Worm (Caenorhabditis elegans) whole organism, young adult: Measurements from ENCODE around the gene clec-161.

Source experiments
- B0019.2 ChIP-seq: fragments of 200-800 bp; sonication (Bioruptor generic); conservative IDR thresholded peaks from 2 replicates; pipeline ENCODE4 v1.3.6; 2022; ENCODE audit warnings: missing genetic modification reagents, missing genetic modification characterization, missing compliant biosample characterization
- B0336.3 ChIP-seq: fragments of 200-800 bp; sonication (Bioruptor generic); IDR thresholded peaks from 2 replicates; pipeline ENCODE4 v1.3.6; 2022; ENCODE audit warnings: missing genetic modification characterization, missing compliant biosample characterization
- F22D6.2 ChIP-seq: sonication (generic microtip); optimal IDR thresholded peaks from 2 replicates; lab custom pipeline; 2016; ENCODE audit warnings: mild to moderate bottlenecking, missing genetic modification characterization, missing compliant biosample characterization
- F39B2.1 ChIP-seq: fragments of 200-800 bp; sonication (Bioruptor generic); IDR thresholded peaks from 2 replicates; pipeline ENCODE4 v1.3.6; 2022; ENCODE audit warnings: missing genetic modification reagents, missing genetic modification characterization, missing compliant biosample characterization
- F49E8.2 ChIP-seq: sonication (generic microtip); optimal IDR thresholded peaks from 3 replicates; lab custom pipeline; 2017; ENCODE audit warnings: missing genetic modification characterization, mild to moderate bottlenecking, missing compliant biosample characterization, antibody characterized with exemption, moderate library complexity; ENCODE audit not compliant: insufficient read depth
- F55B11.4 ChIP-seq: sonication (generic microtip); optimal IDR thresholded peaks from 2 replicates; lab custom pipeline; 2016; ENCODE audit warnings: missing compliant biosample characterization, missing genetic modification characterization, borderline replicate concordance; ENCODE audit not compliant: insufficient read depth
- T26A5.8 ChIP-seq: sonication (generic microtip); optimal IDR thresholded peaks from 2 replicates; lab custom pipeline; 2016; ENCODE audit warnings: missing genetic modification characterization, missing compliant biosample characterization
- Y53G8AR.9 ChIP-seq: fragments of 200-800 bp; sonication (Bioruptor generic); conservative IDR thresholded peaks from 2 replicates; pipeline ENCODE4 v1.3.6; 2022; ENCODE audit warnings: missing genetic modification reagents, missing genetic modification characterization, missing compliant biosample characterization
- Y67H2A.10 ChIP-seq: fragments of 200-800 bp; sonication (Bioruptor generic); conservative IDR thresholded peaks from 2 replicates; pipeline ENCODE4 v1.3.6; 2022; ENCODE audit warnings: missing genetic modification reagents, missing genetic modification characterization, missing compliant biosample characterization
- ZK185.1 ChIP-seq: sonication (generic microtip); optimal IDR thresholded peaks from 2 replicates; lab custom pipeline; 2016; ENCODE audit warnings: mild to moderate bottlenecking, missing genetic modification characterization, missing compliant biosample characterization; ENCODE audit not compliant: poor library complexity, severe bottlenecking
- aptf-2 ChIP-seq: fragments of 200-800 bp; sonication (Bioruptor generic); conservative IDR thresholded peaks from 2 replicates; pipeline ENCODE4 v1.3.6; 2022; ENCODE audit warnings: missing genetic modification reagents, missing genetic modification characterization, missing compliant biosample characterization
- cebp-2 ChIP-seq: fragments of 200-800 bp; sonication (Bioruptor generic); IDR thresholded peaks from 2 replicates; pipeline ENCODE4 v1.3.6; 2022; ENCODE audit warnings: missing genetic modification characterization, missing compliant biosample characterization
- ceh-58 ChIP-seq: fragments of 200-800 bp; sonication (Bioruptor generic); IDR thresholded peaks from 2 replicates; pipeline ENCODE4 v1.3.6; 2022; ENCODE audit warnings: missing genetic modification characterization, missing compliant biosample characterization
- ceh-91 ChIP-seq: fragments of 200-800 bp; sonication (Bioruptor generic); IDR thresholded peaks from 2 replicates; pipeline ENCODE4 v1.3.6; 2022; ENCODE audit warnings: missing genetic modification reagents, missing genetic modification characterization, missing compliant biosample characterization
- egl-44 ChIP-seq: fragments of 200-800 bp; sonication (Bioruptor generic); IDR thresholded peaks from 2 replicates; pipeline ENCODE4 v1.3.6; 2022; ENCODE audit warnings: missing genetic modification reagents, missing genetic modification characterization, missing compliant biosample characterization
- ets-4 ChIP-seq: fragments of 200-800 bp; sonication (Bioruptor generic); optimal IDR thresholded peaks from 2 replicates; lab custom pipeline; 2018; ENCODE audit warnings: mild to moderate bottlenecking, missing genetic modification characterization, missing compliant biosample characterization
- gei-17 ChIP-seq: fragments of 200-800 bp; sonication (Bioruptor generic); optimal IDR thresholded peaks from 2 replicates; lab custom pipeline; 2018; ENCODE audit warnings: mild to moderate bottlenecking, missing genetic modification characterization, missing compliant biosample characterization
- hlh-12 ChIP-seq: sonication (generic microtip); optimal IDR thresholded peaks from 2 replicates; lab custom pipeline; 2016; ENCODE audit warnings: missing genetic modification characterization, missing compliant biosample characterization
- lin-35 ChIP-seq, 3 experiments: fragments of 150-350 bp in 2 of 3; sonication (generic microtip) in 1 of 3; optimal IDR thresholded peaks; 2 replicates each; lab custom pipeline; 2014 to 2018; ENCODE audit warnings: missing biosample characterization in 3 of 3, missing genetic modification characterization in 3 of 3, missing genetic modification reagents in 3 of 3
- lin-40 ChIP-seq: sonication (generic microtip); optimal IDR thresholded peaks from 2 replicates; lab custom pipeline; 2016; ENCODE audit warnings: missing genetic modification characterization, mild to moderate bottlenecking, missing compliant biosample characterization, missing genotype, missing genetic modification reagents
- lsl-1 ChIP-seq: fragments of 200-800 bp; sonication (Bioruptor generic); optimal IDR thresholded peaks from 2 replicates; lab custom pipeline; 2018; ENCODE audit warnings: mild to moderate bottlenecking, missing genetic modification characterization, moderate library complexity, missing compliant biosample characterization
- madf-8 ChIP-seq: fragments of 200-800 bp; sonication (Bioruptor generic); conservative IDR thresholded peaks from 2 replicates; pipeline ENCODE4 v1.3.6; 2022; ENCODE audit warnings: missing genetic modification reagents, missing genetic modification characterization, missing compliant biosample characterization
- mxl-1 ChIP-seq: sonication (generic microtip); optimal IDR thresholded peaks from 2 replicates; lab custom pipeline; 2016; ENCODE audit warnings: missing genetic modification characterization, missing compliant biosample characterization
- nhr-179 ChIP-seq: sonication (generic microtip); optimal IDR thresholded peaks from 2 replicates; lab custom pipeline; 2016; ENCODE audit warnings: mild to moderate bottlenecking, missing genetic modification characterization, missing compliant biosample characterization
- rcor-1 ChIP-seq: fragments of 200-800 bp; sonication (Bioruptor generic); IDR thresholded peaks from 2 replicates; pipeline ENCODE4 v1.3.6; 2022; ENCODE audit warnings: missing genetic modification reagents, missing genetic modification characterization, missing compliant biosample characterization
- rpc-1 ChIP-seq, 2 experiments: fragments of 150-350 bp in 1 of 2; sonication (generic microtip) in 1 of 2; optimal IDR thresholded peaks; 2 replicates each; lab custom pipeline; 2014 to 2018; ENCODE audit warnings: missing biosample characterization in 1 of 2, missing genetic modification characterization in 1 of 2, missing genetic modification reagents in 1 of 2, missing genotype in 1 of 2
- snpc-4 ChIP-seq, 5 experiments: fragments of 150-350 bp in 1 of 5; sonication (generic microtip) in 4 of 5; optimal IDR thresholded peaks; 2 replicates each; lab custom pipeline; 2014 to 2018; ENCODE audit warnings: missing genetic modification characterization in 5 of 5, missing biosample characterization in 3 of 5, antibody characterized with exemption in 2 of 5, mild to moderate bottlenecking in 2 of 5, missing compliant biosample characterization in 2 of 5, missing genotype in 2 of 5, moderate library complexity in 2 of 5, missing genetic modification reagents in 1 of 5
- somi-1 ChIP-seq: fragments of 200-800 bp; sonication (Bioruptor generic); optimal IDR thresholded peaks from 2 replicates; lab custom pipeline; 2018; ENCODE audit warnings: mild to moderate bottlenecking, missing genetic modification characterization, missing compliant biosample characterization
- tbx-9 ChIP-seq: sonication (generic microtip); optimal IDR thresholded peaks from 2 replicates; lab custom pipeline; 2016; ENCODE audit warnings: borderline replicate concordance, missing genetic modification characterization, inconsistent platforms, missing compliant biosample characterization
- xnd-1 ChIP-seq: sonication (generic microtip); optimal IDR thresholded peaks from 2 replicates; lab custom pipeline; 2016; ENCODE audit warnings: missing genotype, missing genetic modification reagents, missing genetic modification characterization, missing compliant biosample characterization
- zim-3 ChIP-seq: sonication (generic microtip); optimal IDR thresholded peaks from 2 replicates; lab custom pipeline; 2017; ENCODE audit warnings: mild to moderate bottlenecking, missing genetic modification characterization, moderate library complexity, missing compliant biosample characterization
- ztf-18 ChIP-seq: sonication (generic microtip); optimal IDR thresholded peaks from 2 replicates; lab custom pipeline; 2016; ENCODE audit warnings: missing genotype, mild to moderate bottlenecking, missing genetic modification characterization, missing compliant biosample characterization
- ztf-26 ChIP-seq: sonication (generic microtip); optimal IDR thresholded peaks from 2 replicates; lab custom pipeline; 2017; ENCODE audit warnings: missing genetic modification characterization, missing compliant biosample characterization
- ztf-3 ChIP-seq: fragments of 200-800 bp; sonication (Bioruptor generic); optimal IDR thresholded peaks from 2 replicates; lab custom pipeline; 2018; ENCODE audit warnings: mild to moderate bottlenecking, missing genetic modification characterization, missing compliant biosample characterization
- ztf-6 ChIP-seq: fragments of 200-800 bp; sonication (Bioruptor generic); IDR thresholded peaks from 2 replicates; pipeline ENCODE4 v1.3.6; 2022; ENCODE audit warnings: missing genetic modification reagents, missing genetic modification characterization, missing compliant biosample characterization

clec-161 gene

DNA sequence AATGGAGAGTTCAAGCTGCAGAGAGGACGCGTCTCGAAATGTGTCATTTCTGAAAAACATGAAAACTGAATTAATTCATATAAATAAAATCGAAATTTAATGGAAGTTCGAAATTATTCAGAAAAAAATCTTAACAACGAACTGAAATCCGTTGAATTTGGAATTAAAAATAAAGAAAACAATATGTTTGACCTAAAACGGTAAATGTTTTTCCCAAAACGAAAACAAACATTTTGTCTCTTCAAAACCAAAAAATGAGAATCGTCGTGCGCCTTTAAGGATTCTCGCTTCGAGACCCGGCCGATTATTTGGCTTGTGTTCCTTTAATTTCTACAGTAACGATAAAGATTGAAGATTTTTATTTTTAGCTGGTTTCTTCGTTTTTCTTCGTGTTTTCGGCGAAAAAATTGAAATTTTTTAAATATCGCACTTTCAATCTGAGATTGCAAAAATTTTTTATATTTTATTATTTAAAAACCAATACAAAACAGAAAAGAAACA is 49.1 kb downstream of the clec-161 start, which contains the start of gene C48B4.7 (continued):
- TF ChIP-seq somi-1 (GFP tag; lab: Kevin White, UChicago) (no peak), T26A5.8 (no peak), F55B11.4 (tag; lab: Kevin White, UChicago) (no peak), tbx-9 (tag; lab: Kevin White, UChicago) (no peak), ztf-18 (no peak), lsl-1 (peak; percentile 87), madf-8 (GFP tag; lab: Robert Waterston, UW) (peak; percentile 78), ceh-58 (no peak), ztf-6 (GFP tag; lab: Robert Waterston, UW) (no peak)

DNA sequence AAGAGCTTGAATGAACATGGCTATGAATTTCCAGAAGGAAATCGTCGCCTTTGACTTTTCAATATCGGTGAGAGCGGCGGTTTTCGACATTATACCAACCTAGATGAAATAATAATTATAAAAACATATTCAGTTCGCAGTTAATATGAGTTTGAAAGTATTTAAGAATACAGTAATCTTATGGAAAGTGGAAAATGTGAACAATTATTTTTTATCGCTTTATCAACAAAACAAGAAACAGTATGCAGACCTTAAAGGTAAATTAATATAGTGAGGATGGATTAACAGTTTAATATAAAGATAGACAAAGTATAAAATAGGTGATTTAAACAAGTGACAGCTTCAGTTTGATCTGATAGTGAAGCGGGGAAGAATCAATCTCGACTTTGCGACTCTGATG is 50.1 kb downstream of the clec-161 start, which contains the start of gene C48B4.6:
Gene C48B4.6 (minus strand): TSS at position 101 of the 400 bp plus-strand sequence.
- TF ChIP-seq nhr-179 (tag; lab: Kevin White, UChicago) (no peak), Y53G8AR.9 (GFP tag; lab: Robert Waterston, UW) (no peak), lin-40 (tag; lab: Kevin White, UChicago) (no peak), hlh-12 (no peak), somi-1 (GFP tag; lab: Kevin White, UChicago) (no peak), ceh-91 (GFP tag; lab: Robert Waterston, UW) (no peak), lin-35 (GFP tag; optimal IDR thresholded peaks at IDR 0.05; lab: Kevin White, UChicago) (no peak), F39B2.1 (no peak), ets-4 (GFP tag; lab: Kevin White, UChicago) (no peak), F22D6.2 (tag; lab: Kevin White, UChicago) (no peak), ztf-3 (GFP tag; lab: Kevin White, UChicago) (no peak)

DNA sequence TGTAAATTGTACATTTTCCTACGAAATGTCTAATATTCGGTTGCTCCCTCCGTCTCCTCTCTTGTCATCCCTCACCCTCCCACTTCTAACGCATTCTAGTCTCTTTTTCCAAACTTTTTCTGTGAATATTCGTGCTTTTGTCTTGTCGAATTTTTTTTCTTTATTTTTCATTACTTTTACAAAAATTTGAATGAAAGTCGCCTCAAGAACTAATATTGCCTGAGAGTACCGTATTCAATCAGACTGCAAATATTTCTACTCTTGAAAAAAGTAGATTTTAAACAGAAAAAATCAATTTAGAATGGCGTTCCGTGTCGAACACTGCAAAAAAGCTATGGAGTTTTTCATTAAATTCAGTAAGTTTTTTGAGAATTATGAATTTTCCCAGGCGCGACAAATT is 52.2 kb downstream of the clec-161 start, which contains the start of gene ZK1098.11:
Gene ZK1098.11 (plus strand): TSS at position 301 of the 400 bp plus-strand sequence.
- TF ChIP-seq aptf-2 (GFP tag; lab: Robert Waterston, UW) (no peak), xnd-1 (tag; lab: Kevin White, UChicago) (no peak), rpc-1 (optimal IDR thresholded peaks at IDR 0.05; lab: Kevin White, UChicago) (no peak), rpc-1 (tag; optimal IDR thresholded peaks at IDR 0.05; lab: Kevin White, UChicago) (no peak), B0336.3 (no peak), F49E8.2 (tag; lab: Kevin White, UChicago) (no peak), Y67H2A.10 (no peak), rcor-1 (no peak), B0019.2 (no peak), ztf-26 (no peak), gei-17 (no peak), tbx-9 (tag; lab: Kevin White, UChicago) (no peak), egl-44 (GFP tag; lab: Robert Waterston, UW) (no peak), snpc-4 (GFP tag; optimal IDR thresholded peaks at IDR 0.05; lab: Kevin White, UChicago) (no peak), snpc-4 (tag; optimal IDR thresholded peaks at IDR 0.05; lab: Kevin White, UChicago) (no peak), ZK185.1 (tag; lab: Kevin White, UChicago) (no peak), zim-3 (tag; lab: Kevin White, UChicago) (no peak), mxl-1 (tag; lab: Kevin White, UChicago) (no peak), cebp-2 (GFP tag; lab: Robert Waterston, UW) (no peak)
